Fruit fly (Drosophila melanogaster) S2 (cell line): Measurements from ENCODE around the gene CkIIalpha-i1.

Source experiments
- CG8478 ChIP-seq: fragments of >200 bp; optimal IDR thresholded peaks from 2 replicates; lab custom pipeline; 2018
- CTCF ChIP-seq, 2 experiments: fragments of >200 bp; optimal IDR thresholded peaks; 2 replicates each; lab custom pipeline; 2018

DNA sequence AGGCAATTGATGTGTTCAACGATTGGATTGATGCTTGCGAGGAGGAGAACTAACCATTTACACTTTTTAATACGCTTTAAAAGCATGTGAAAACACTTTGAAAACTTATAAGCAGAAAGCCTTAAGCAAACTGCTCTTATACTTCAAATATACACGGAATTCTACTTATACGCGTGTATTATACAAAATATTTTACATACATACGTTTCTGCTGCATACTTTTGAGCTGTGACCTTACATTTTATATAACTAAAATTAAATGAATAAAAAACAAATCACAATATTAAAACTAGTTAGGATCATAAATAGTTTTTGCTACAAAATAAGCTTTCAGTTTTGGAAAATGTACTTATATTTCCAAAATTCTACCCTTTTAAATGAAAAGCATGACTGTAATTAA is 8.1 kb upstream of the CkIIalpha-i1 start:
- TF ChIP-seq CTCF (optimal IDR thresholded peaks at IDR 0.05; lab: Kevin White, UChicago) (no peak), CG8478 (no peak)
